Fruit fly (Drosophila melanogaster): ENCODE measurements around the gene mth.

DNA sequence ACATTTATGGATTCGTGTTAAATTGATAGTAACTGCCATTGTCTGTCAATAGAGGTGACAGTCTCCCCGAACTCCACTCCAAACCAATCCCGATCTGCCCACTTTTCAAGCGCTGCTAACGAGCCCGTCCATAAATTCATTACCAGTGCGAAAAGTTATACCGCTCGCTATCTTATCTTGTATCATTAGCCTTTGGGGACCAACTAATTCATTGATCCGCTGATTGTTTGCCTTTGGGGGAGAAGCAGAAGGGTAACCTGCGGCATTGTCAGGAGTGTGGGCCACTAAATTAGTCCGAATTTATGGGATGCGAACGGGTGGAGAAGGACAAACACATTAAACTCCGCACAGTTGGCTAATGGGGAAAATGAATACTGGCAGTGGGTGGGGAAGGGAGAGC, 9.6 kb downstream of the mth start:
- TF ChIP-seq Myc (optimal IDR thresholded peaks at IDR 0.05) (no peak), Sin3A (optimal IDR thresholded peaks at IDR 0.05) (no peak)

Measured in Kc167 (cell line).